Fruit fly (Drosophila melanogaster) whole organism, embryonic: ENCODE results near the gene COX7B.

Experiments used
- Abd-B ChIP-seq: fragments of 200-800 bp; sonication (Bioruptor generic); optimal IDR thresholded peaks from 2 replicates; lab custom pipeline; 2018; ENCODE audit warnings: missing biosample characterization, mild to moderate bottlenecking, missing genetic modification characterization, moderate library complexity
- Aef1 ChIP-seq: fragments of 200-800 bp; sonication (Bioruptor generic); IDR thresholded peaks from 3 replicates; pipeline ENCODE4 v1.3.6; 2022; ENCODE audit warnings: missing biosample characterization, missing genetic modification characterization
- CG11247 ChIP-seq: fragments of 200-800 bp; sonication (Bioruptor generic); IDR thresholded peaks from 2 replicates; pipeline ENCODE4 v1.3.6; 2022; ENCODE audit warnings: missing biosample characterization, missing genetic modification characterization
- CG12219 ChIP-seq: fragments of 200-800 bp; sonication (Bioruptor generic); optimal IDR thresholded peaks from 3 replicates; lab custom pipeline; 2018; ENCODE audit warnings: missing biosample characterization, mild to moderate bottlenecking, missing genetic modification characterization
- CG13287 ChIP-seq: fragments of 200-800 bp; sonication (Bioruptor generic); IDR thresholded peaks from 2 replicates; pipeline ENCODE4 v1.3.6; 2022; ENCODE audit warnings: missing biosample characterization, missing genetic modification characterization; ENCODE audit not compliant: partially characterized antibody
- CG14860 ChIP-seq: fragments of 200-800 bp; sonication (Bioruptor generic); IDR thresholded peaks from 3 replicates; pipeline ENCODE4 v1.3.6; 2022; ENCODE audit warnings: missing biosample characterization, missing genetic modification characterization; ENCODE audit not compliant: partially characterized antibody
- CG16863 ChIP-seq: fragments of 200-800 bp; sonication (Bioruptor generic); optimal IDR thresholded peaks from 3 replicates; lab custom pipeline; 2016; ENCODE audit warnings: missing biosample characterization, missing genetic modification characterization
- CG18476 ChIP-seq: fragments of 200-800 bp; sonication (Bioruptor generic); optimal IDR thresholded peaks from 2 replicates; lab custom pipeline; 2016; ENCODE audit warnings: missing biosample characterization, mild to moderate bottlenecking, missing genetic modification characterization
- CG2129 ChIP-seq: fragments of 200-800 bp; sonication (Bioruptor generic); IDR thresholded peaks from 2 replicates; pipeline ENCODE4 v1.3.6; 2022; ENCODE audit warnings: missing biosample characterization, missing genetic modification characterization; ENCODE audit not compliant: partially characterized antibody
- CG4424 ChIP-seq: fragments of 200-800 bp; sonication (Bioruptor generic); optimal IDR thresholded peaks from 3 replicates; lab custom pipeline; 2016; ENCODE audit warnings: missing biosample characterization, missing genetic modification characterization
- CG5245 ChIP-seq: fragments of 200-800 bp; sonication (Bioruptor generic); optimal IDR thresholded peaks from 3 replicates; lab custom pipeline; 2016; ENCODE audit warnings: missing biosample characterization, missing genetic modification characterization
- CG6791 ChIP-seq: fragments of 200-800 bp; sonication (Bioruptor generic); IDR thresholded peaks from 3 replicates; pipeline ENCODE4 v1.3.6; 2022; ENCODE audit warnings: missing biosample characterization, missing genetic modification characterization; ENCODE audit not compliant: partially characterized antibody
- CG7786 ChIP-seq: fragments of 200-800 bp; sonication (Bioruptor generic); optimal IDR thresholded peaks from 2 replicates; lab custom pipeline; 2016; ENCODE audit warnings: missing biosample characterization, missing genetic modification characterization
- CG7987 ChIP-seq: fragments of 200-800 bp; sonication (Bioruptor generic); optimal IDR thresholded peaks from 2 replicates; lab custom pipeline; 2018; ENCODE audit warnings: missing biosample characterization, mild to moderate bottlenecking, missing genetic modification characterization, moderate library complexity
- CG9437 ChIP-seq: fragments of 200-800 bp; sonication (Bioruptor generic); optimal IDR thresholded peaks from 2 replicates; lab custom pipeline; 2018; ENCODE audit warnings: missing biosample characterization, mild to moderate bottlenecking, missing genetic modification characterization
- Dip2 ChIP-seq: fragments of 200-800 bp; sonication (Bioruptor generic); IDR thresholded peaks from 2 replicates; pipeline ENCODE4 v1.3.6; 2022; ENCODE audit warnings: missing biosample characterization, missing genetic modification characterization
- Doc2 ChIP-seq: fragments of 200-800 bp; sonication (Bioruptor generic); IDR thresholded peaks from 2 replicates; pipeline ENCODE4 v1.3.6; 2022; ENCODE audit warnings: missing biosample characterization, missing genetic modification characterization
- Eip74EF ChIP-seq, 2 experiments: fragments of 200-800 bp in 1 of 2; fragments of >200 bp in 1 of 2; sonication (Bioruptor generic) in 1 of 2; optimal IDR thresholded peaks; 2 replicates each; lab custom pipeline; 2017 to 2019; ENCODE audit warnings: missing biosample characterization in 2 of 2, missing genetic modification characterization in 2 of 2, mild to moderate bottlenecking in 1 of 2, moderate library complexity in 1 of 2
- Elba2 ChIP-seq: fragments of 200-800 bp; sonication (Bioruptor generic); optimal IDR thresholded peaks from 3 replicates; lab custom pipeline; 2016; ENCODE audit warnings: missing biosample characterization, missing genetic modification characterization
- Hmr ChIP-seq: fragments of 200-800 bp; sonication (Bioruptor generic); optimal IDR thresholded peaks from 3 replicates; lab custom pipeline; 2017; ENCODE audit warnings: mild to moderate bottlenecking, missing biosample characterization, missing genetic modification reagents, missing genetic modification characterization
- Hmx ChIP-seq: fragments of 200-800 bp; sonication (Bioruptor generic); optimal IDR thresholded peaks from 2 replicates; lab custom pipeline; 2016; ENCODE audit warnings: missing biosample characterization, missing genetic modification characterization
- Hr39 ChIP-seq: fragments of >200 bp; optimal IDR thresholded peaks from 2 replicates; lab custom pipeline; 2017
- Mad ChIP-seq: fragments of 200-800 bp; sonication (Bioruptor generic); optimal IDR thresholded peaks from 2 replicates; lab custom pipeline; 2016; ENCODE audit warnings: missing biosample characterization, missing genetic modification characterization
- Myb ChIP-seq: fragments of 200-800 bp; sonication (Bioruptor generic); optimal IDR thresholded peaks from 2 replicates; lab custom pipeline; 2016; ENCODE audit warnings: missing biosample characterization, missing genetic modification characterization
- NfI ChIP-seq: fragments of 200-800 bp; sonication (Bioruptor generic); optimal IDR thresholded peaks from 3 replicates; lab custom pipeline; 2018; ENCODE audit warnings: missing biosample characterization, mild to moderate bottlenecking, missing genetic modification characterization, moderate library complexity
- Xrp1 ChIP-seq: fragments of 200-800 bp; sonication (Bioruptor generic); IDR thresholded peaks from 2 replicates; pipeline ENCODE4 v1.3.6; 2022; ENCODE audit warnings: missing biosample characterization, missing genetic modification characterization
- abd-A ChIP-seq: fragments of 200-800 bp; sonication (Bioruptor generic); optimal IDR thresholded peaks from 3 replicates; lab custom pipeline; 2019; ENCODE audit warnings: missing biosample characterization, mild to moderate bottlenecking, missing genetic modification characterization, moderate library complexity
- bigmax ChIP-seq: fragments of 200-800 bp; sonication (Bioruptor generic); optimal IDR thresholded peaks from 2 replicates; lab custom pipeline; 2018; ENCODE audit warnings: missing biosample characterization, mild to moderate bottlenecking, missing genetic modification characterization
- chn ChIP-seq: fragments of 200-800 bp; sonication (Bioruptor generic); optimal IDR thresholded peaks from 2 replicates; lab custom pipeline; 2016; ENCODE audit warnings: missing biosample characterization, missing genetic modification characterization
- cwo ChIP-seq: fragments of 200-800 bp; sonication (Bioruptor generic); optimal IDR thresholded peaks from 3 replicates; lab custom pipeline; 2017; ENCODE audit warnings: missing biosample characterization, missing genetic modification characterization, mild to moderate bottlenecking, moderate library complexity, missing genetic modification reagents
- disco-r ChIP-seq: fragments of 200-800 bp; sonication (Bioruptor generic); optimal IDR thresholded peaks from 2 replicates; lab custom pipeline; 2016; ENCODE audit warnings: missing biosample characterization, missing genetic modification characterization
- dmrt99B ChIP-seq: fragments of 200-800 bp; sonication (Bioruptor generic); optimal IDR thresholded peaks from 2 replicates; lab custom pipeline; 2018; ENCODE audit warnings: missing biosample characterization, mild to moderate bottlenecking, missing genetic modification characterization, moderate library complexity
- emc ChIP-seq: fragments of 200-800 bp; sonication (Bioruptor generic); optimal IDR thresholded peaks from 2 replicates; lab custom pipeline; 2016; ENCODE audit warnings: missing biosample characterization, missing genetic modification characterization
- ewg ChIP-seq: fragments of 200-800 bp; sonication (Bioruptor generic); optimal IDR thresholded peaks from 3 replicates; lab custom pipeline; 2017; ENCODE audit warnings: mild to moderate bottlenecking, missing biosample characterization, missing genetic modification reagents, missing genetic modification characterization
- exex ChIP-seq: fragments of 200-800 bp; sonication (Bioruptor generic); optimal IDR thresholded peaks from 4 replicates; lab custom pipeline; 2018; ENCODE audit warnings: missing biosample characterization, mild to moderate bottlenecking, missing genetic modification characterization, moderate library complexity
- fd3F ChIP-seq: fragments of 200-800 bp; sonication (Bioruptor generic); optimal IDR thresholded peaks from 2 replicates; lab custom pipeline; 2018; ENCODE audit warnings: missing biosample characterization, mild to moderate bottlenecking, missing genetic modification characterization, moderate library complexity
- gro ChIP-seq: fragments of 200-800 bp; sonication (Bioruptor generic); optimal IDR thresholded peaks from 2 replicates; lab custom pipeline; 2016; ENCODE audit warnings: missing biosample characterization, missing genetic modification characterization
- gsb-n ChIP-seq: fragments of 200-800 bp; sonication (Bioruptor generic); optimal IDR thresholded peaks from 3 replicates; lab custom pipeline; 2018; ENCODE audit warnings: missing biosample characterization, mild to moderate bottlenecking, missing genetic modification characterization
- hth ChIP-seq: fragments of >200 bp; optimal IDR thresholded peaks from 2 replicates; lab custom pipeline; 2017; ENCODE audit warnings: inconsistent platforms
- jigr1 ChIP-seq: fragments of 200-800 bp; sonication (Bioruptor generic); IDR thresholded peaks from 3 replicates; pipeline ENCODE4 v1.3.6; 2022; ENCODE audit warnings: missing biosample characterization, missing genetic modification characterization
- pan ChIP-seq, 4 experiments: fragments of >200 bp in 3 of 4; fragments of 200-800 bp in 1 of 4; sonication (Bioruptor generic) in 1 of 4; optimal IDR thresholded peaks in 3 of 4; IDR thresholded peaks in 1 of 4; 2 replicates each; pipeline versions ENCODE4 v1.3.6 to Lab custom; 2017 to 2022; ENCODE audit warnings: missing biosample characterization in 2 of 4, missing genetic modification characterization in 2 of 4, mixed read lengths in 1 of 4
- phol ChIP-seq: fragments of 200-800 bp; sonication (Bioruptor generic); optimal IDR thresholded peaks from 3 replicates; lab custom pipeline; 2018; ENCODE audit warnings: missing biosample characterization, mild to moderate bottlenecking, missing genetic modification characterization, moderate library complexity
- psq ChIP-seq: fragments of 200-800 bp; sonication (Bioruptor generic); optimal IDR thresholded peaks from 2 replicates; lab custom pipeline; 2017; ENCODE audit warnings: missing biosample characterization, missing genetic modification characterization
- salm ChIP-seq: fragments of 200-800 bp; sonication (Bioruptor generic); optimal IDR thresholded peaks from 2 replicates; lab custom pipeline; 2018; ENCODE audit warnings: missing biosample characterization, mild to moderate bottlenecking, missing genetic modification characterization
- schlank ChIP-seq: fragments of 200-800 bp; sonication (Bioruptor generic); optimal IDR thresholded peaks from 2 replicates; lab custom pipeline; 2018; ENCODE audit warnings: missing biosample characterization, mild to moderate bottlenecking, missing genetic modification characterization
- slp2 ChIP-seq: fragments of 200-800 bp; sonication (Bioruptor generic); optimal IDR thresholded peaks from 2 replicates; lab custom pipeline; 2016; ENCODE audit warnings: missing biosample characterization, missing genetic modification characterization
- tap ChIP-seq: fragments of 200-800 bp; optimal IDR thresholded peaks from 3 replicates; lab custom pipeline; 2019; ENCODE audit warnings: missing biosample characterization, mild to moderate bottlenecking, missing genetic modification characterization, moderate library complexity
- ttk ChIP-seq: fragments of 200-800 bp; sonication (Bioruptor generic); IDR thresholded peaks from 2 replicates; pipeline ENCODE4 v2.1.2; 2022; ENCODE audit warnings: missing biosample characterization, missing genetic modification characterization
- unc-4 ChIP-seq: fragments of 200-800 bp; sonication (Bioruptor generic); IDR thresholded peaks from 2 replicates; pipeline ENCODE4 v1.3.6; 2022; ENCODE audit warnings: missing biosample characterization, missing genetic modification characterization; ENCODE audit not compliant: partially characterized antibody
- yki ChIP-seq: fragments of >200 bp; optimal IDR thresholded peaks from 3 replicates; lab custom pipeline; 2018

Gene COX7B

DNA sequence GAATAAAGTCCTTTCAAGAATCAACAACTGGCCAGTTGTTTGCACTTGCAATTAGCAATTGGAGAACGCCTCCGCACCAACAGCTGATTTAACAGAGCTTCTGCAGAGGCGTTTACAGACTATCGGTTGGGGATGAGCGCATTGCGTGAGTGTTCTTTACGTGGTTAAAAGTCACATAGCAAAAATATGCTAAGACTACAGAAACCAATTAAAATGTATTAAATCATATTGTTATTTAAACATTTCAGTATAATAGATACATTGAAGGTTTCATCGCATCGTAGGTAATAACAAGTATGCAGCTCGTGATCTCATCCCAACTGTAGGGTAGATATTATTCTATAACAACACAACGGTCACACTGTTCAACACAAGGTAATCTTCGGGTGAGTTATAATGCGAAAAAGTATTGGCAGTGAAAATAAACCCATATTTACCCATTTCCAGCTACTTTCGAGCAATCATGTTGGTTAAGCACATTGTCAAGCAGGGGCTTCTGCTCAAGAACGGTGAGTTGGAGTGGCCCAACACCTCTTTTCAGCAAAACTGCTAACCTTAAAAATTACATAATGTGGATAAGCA lies at the start of gene COX7B, which contains the start of gene Sec3 (continued):
- TF ChIP-seq unc-4 (peak; percentile 95), Aef1 (GFP tag; lab: Robert Waterston, UW) (peak; percentile 44; the same call in 2 of the 3 replicates), CG18476 (GFP tag; lab: Kevin White, UChicago) (peak; percentile 44), hth (no peak), Eip74EF (GFP tag; optimal IDR thresholded peaks at IDR 0.05; lab: Kevin White, UChicago) (peak in 1 of 2 experiments; percentile 15), CG7786 (peak; percentile 17), ewg (GFP tag; lab: Kevin White, UChicago) (peak; percentile 17), CG16863 (peak; percentile 41), Hr39 (lab: Kevin White, UChicago) (no peak), Hmx (GFP tag; lab: Kevin White, UChicago) (peak; percentile 47), Hmr (GFP tag; lab: Kevin White, UChicago) (peak; percentile 57), CG9437 (GFP tag; lab: Kevin White, UChicago) (peak; percentile 84), slp2 (peak; percentile 9), CG14860 (peak; percentile 91), Elba2 (peak; percentile 67), CG12219 (GFP tag; lab: Kevin White, UChicago) (peak; percentile 8), CG7987 (GFP tag; lab: Kevin White, UChicago) (peak; percentile 29), gro (GFP tag; lab: Kevin White, UChicago) (peak; percentile 26), yki (no peak), fd3F (GFP tag; lab: Kevin White, UChicago) (peak; percentile 50), NfI (GFP tag; lab: Kevin White, UChicago) (peak; percentile 61), Abd-B (GFP tag; lab: Kevin White, UChicago) (peak; percentile 62), chn (GFP tag; lab: Kevin White, UChicago) (peak; percentile 52), pan (optimal IDR thresholded peaks at IDR 0.05; lab: Kevin White, UChicago) (no peak), pan (GFP tag; optimal IDR thresholded peaks at IDR 0.05 in 1 of 2, IDR thresholded peaks at IDR 0.05 in 1 of 2) (peak in 1 of 2 experiments; percentile 61), CG5245 (GFP tag; lab: Kevin White, UChicago) (no peak), exex (tag; lab: Kevin White, UChicago) (peak; percentile 58), tap (tag; lab: Kevin White, UChicago) (peak; percentile 3), schlank (tag; lab: Kevin White, UChicago) (no peak), Xrp1 (peak; percentile 80), ttk (GFP tag; lab: Robert Waterston, UW) (no peak), jigr1 (no peak), emc (GFP tag; lab: Kevin White, UChicago) (peak; percentile 5), phol (tag; lab: Kevin White, UChicago) (peak; percentile 78), disco-r (GFP tag; lab: Kevin White, UChicago) (no peak), abd-A (no peak), salm (tag; lab: Kevin White, UChicago) (peak; percentile 30), Doc2 (GFP tag; lab: Robert Waterston, UW) (no peak), Mad (GFP tag; lab: Kevin White, UChicago) (peak; percentile 52), CG6791 (peak; percentile 73; the same call in 2 of the 3 replicates), cwo (peak; percentile 25), gsb-n (tag; lab: Kevin White, UChicago) (peak; percentile 50), Dip2 (GFP tag; lab: Robert Waterston, UW) (no peak), CG13287 (peak; percentile 98), CG2129 (peak; percentile 92), dmrt99B (peak; percentile 53), CG4424 (GFP tag; lab: Kevin White, UChicago) (peak; percentile 70), Myb (peak; percentile 28), bigmax (peak; percentile 20), psq (GFP tag; lab: Kevin White, UChicago) (no peak), CG11247 (GFP tag; lab: Robert Waterston, UW) (no peak)
